Fruit fly (Drosophila melanogaster): ENCODE measurements around the gene CG11679.

- TF ChIP-seq Hr83 (GFP tag; optimal IDR thresholded peaks at IDR 0.05; ENCODE audit: poor library complexity, severe bottlenecking) (no peak), br (GFP tag; optimal IDR thresholded peaks at IDR 0.05) (no peak)
Observed at dm6 chrX:15731968-15732367, 6.8 kb downstream of the CG11679 start, which contains the start of gene CG8191.
